Worm (Caenorhabditis elegans) whole organism, L1 larva: ENCODE results near the gene ctsa-3.2.

Experiments
- Y116A8C.19 ChIP-seq: sonication (generic microtip); optimal IDR thresholded peaks from 2 replicates; lab custom pipeline; 2016; ENCODE audit warnings: missing compliant biosample characterization, missing genetic modification characterization, borderline replicate concordance
- alr-1 ChIP-seq: fragments of 200-800 bp; sonication (Bioruptor generic); optimal IDR thresholded peaks from 2 replicates; lab custom pipeline; 2018; ENCODE audit warnings: borderline replicate concordance, mild to moderate bottlenecking, missing genetic modification characterization, missing compliant biosample characterization
- aly-2 ChIP-seq: fragments of 150-350 bp; optimal IDR thresholded peaks from 2 replicates; lab custom pipeline; 2014; ENCODE audit warnings: missing biosample characterization, missing genetic modification characterization
- ceh-82 ChIP-seq, 3 experiments: fragments of 150-350 bp in 1 of 3; sonication (generic microtip) in 2 of 3; optimal IDR thresholded peaks; 2 replicates each; lab custom pipeline; 2014 to 2017; ENCODE audit warnings: missing biosample characterization in 3 of 3, missing genetic modification characterization in 3 of 3
- ceh-88 ChIP-seq: fragments of 200-800 bp; sonication (Bioruptor generic); IDR thresholded peaks from 2 replicates; pipeline ENCODE4 v1.3.6; 2022; ENCODE audit warnings: missing genetic modification characterization, missing compliant biosample characterization
- ceh-90 ChIP-seq: sonication (generic microtip); optimal IDR thresholded peaks from 2 replicates; lab custom pipeline; 2016; ENCODE audit warnings: missing genetic modification characterization, missing compliant biosample characterization
- dpl-1 ChIP-seq, 3 experiments: fragments of 150-350 bp in 2 of 3; sonication (generic microtip) in 1 of 3; optimal IDR thresholded peaks; 2 replicates each; lab custom pipeline; 2014 to 2017; ENCODE audit warnings: missing biosample characterization in 3 of 3, missing genetic modification characterization in 3 of 3, missing genetic modification reagents in 3 of 3
- dsc-1 ChIP-seq: sonication (generic microtip); optimal IDR thresholded peaks from 2 replicates; lab custom pipeline; 2016; ENCODE audit warnings: mild to moderate bottlenecking, missing genetic modification characterization, missing compliant biosample characterization
- egl-13 ChIP-seq: sonication (generic microtip); optimal IDR thresholded peaks from 2 replicates; lab custom pipeline; 2016; ENCODE audit warnings: missing genotype, missing genetic modification reagents, missing genetic modification characterization, missing compliant biosample characterization
- elt-2 ChIP-seq: sonication (generic microtip); optimal IDR thresholded peaks from 2 replicates; lab custom pipeline; 2016; ENCODE audit warnings: missing genetic modification characterization, mild to moderate bottlenecking, inconsistent platforms, missing compliant biosample characterization, missing genetic modification reagents
- elt-3 ChIP-seq, 6 experiments: fragments of 150-350 bp in 1 of 6; sonication (generic microtip); optimal IDR thresholded peaks; 2 replicates each; lab custom pipeline; 2017 to 2018; ENCODE audit warnings: missing biosample characterization in 6 of 6, missing genetic modification characterization in 6 of 6, inconsistent platforms in 1 of 6
- fkh-8 ChIP-seq: sonication (generic microtip); optimal IDR thresholded peaks from 2 replicates; lab custom pipeline; 2016; ENCODE audit warnings: mild to moderate bottlenecking, missing genetic modification characterization, missing compliant biosample characterization
- grh-1 ChIP-seq: fragments of 200-800 bp; sonication (Bioruptor generic); IDR thresholded peaks from 2 replicates; pipeline ENCODE4 v1.3.6; 2022; ENCODE audit warnings: missing genetic modification reagents, missing genetic modification characterization, missing compliant biosample characterization
- hlh-17 ChIP-seq: fragments of 200-800 bp; sonication (Bioruptor generic); optimal IDR thresholded peaks from 2 replicates; lab custom pipeline; 2018; ENCODE audit warnings: missing genetic modification characterization, mild to moderate bottlenecking, missing compliant biosample characterization, moderate library complexity, borderline replicate concordance
- hlh-4 ChIP-seq: sonication (generic microtip); optimal IDR thresholded peaks from 2 replicates; lab custom pipeline; 2016; ENCODE audit warnings: mild to moderate bottlenecking, missing genetic modification characterization, missing compliant biosample characterization
- irx-1 ChIP-seq: sonication (generic microtip); optimal IDR thresholded peaks from 2 replicates; lab custom pipeline; 2016; ENCODE audit warnings: missing genetic modification characterization, missing compliant biosample characterization
- isw-1 ChIP-seq: fragments of 200-800 bp; sonication (Bioruptor generic); IDR thresholded peaks from 2 replicates; pipeline ENCODE4 v1.3.6; 2022; ENCODE audit warnings: missing genetic modification characterization, missing compliant biosample characterization
- jun-1 ChIP-seq: fragments of 150-350 bp; optimal IDR thresholded peaks from 2 replicates; lab custom pipeline; 2014; ENCODE audit warnings: missing biosample characterization, missing genetic modification reagents, missing genetic modification characterization
- lin-13 ChIP-seq: fragments of 150-350 bp; optimal IDR thresholded peaks from 2 replicates; lab custom pipeline; 2014; ENCODE audit warnings: missing biosample characterization, missing genetic modification reagents, missing genetic modification characterization
- lin-14 ChIP-seq: fragments of 200-800 bp; sonication (Bioruptor generic); optimal IDR thresholded peaks from 2 replicates; lab custom pipeline; 2018; ENCODE audit warnings: mild to moderate bottlenecking, missing genetic modification characterization, moderate library complexity, missing compliant biosample characterization
- lin-15B ChIP-seq: fragments of 150-350 bp; sonication (generic microtip); optimal IDR thresholded peaks from 3 replicates; lab custom pipeline; 2014; ENCODE audit warnings: missing biosample characterization, missing genetic modification characterization
- lir-3 ChIP-seq: sonication (generic microtip); optimal IDR thresholded peaks from 2 replicates; lab custom pipeline; 2016; ENCODE audit warnings: mild to moderate bottlenecking, missing genetic modification characterization, moderate library complexity, missing compliant biosample characterization; ENCODE audit not compliant: poor library complexity
- nhr-11 ChIP-seq: fragments of 150-350 bp; optimal IDR thresholded peaks from 2 replicates; lab custom pipeline; 2014; ENCODE audit warnings: missing biosample characterization, missing genetic modification characterization
- nhr-19 ChIP-seq: fragments of 200-800 bp; sonication (Bioruptor generic); conservative IDR thresholded peaks from 2 replicates; pipeline ENCODE4 v1.3.6; 2022; ENCODE audit warnings: missing genetic modification characterization, missing compliant biosample characterization
- nhr-237 ChIP-seq: fragments of 150-350 bp; optimal IDR thresholded peaks from 2 replicates; lab custom pipeline; 2014; ENCODE audit warnings: missing biosample characterization, missing genetic modification characterization
- nhr-28 ChIP-seq: fragments of 150-350 bp; optimal IDR thresholded peaks from 2 replicates; lab custom pipeline; 2014; ENCODE audit warnings: missing biosample characterization, missing genetic modification characterization
- nhr-47 ChIP-seq: sonication (generic microtip); optimal IDR thresholded peaks from 2 replicates; lab custom pipeline; 2016; ENCODE audit warnings: mild to moderate bottlenecking, missing genetic modification characterization, moderate library complexity, missing compliant biosample characterization
- nhr-71 ChIP-seq: sonication (generic microtip); optimal IDR thresholded peaks from 2 replicates; lab custom pipeline; 2016; ENCODE audit warnings: mild to moderate bottlenecking, missing genetic modification characterization, moderate library complexity, missing compliant biosample characterization
- nhr-77 ChIP-seq: fragments of 150-350 bp; optimal IDR thresholded peaks from 2 replicates; lab custom pipeline; 2014; ENCODE audit warnings: missing biosample characterization, missing genetic modification characterization
- pag-3 ChIP-seq: sonication (generic microtip); optimal IDR thresholded peaks from 2 replicates; lab custom pipeline; 2017; ENCODE audit warnings: missing genetic modification characterization, mild to moderate bottlenecking, missing compliant biosample characterization, antibody characterized with exemption, borderline replicate concordance; ENCODE audit not compliant: insufficient read depth
- rnt-1 ChIP-seq: sonication (generic microtip); optimal IDR thresholded peaks from 2 replicates; lab custom pipeline; 2016; ENCODE audit warnings: mild to moderate bottlenecking, missing genetic modification characterization, moderate library complexity, missing compliant biosample characterization
- sptf-1 ChIP-seq: fragments of 150-350 bp; optimal IDR thresholded peaks from 2 replicates; lab custom pipeline; 2014; ENCODE audit warnings: missing biosample characterization, missing genetic modification characterization
- unc-62 ChIP-seq: fragments of 150-350 bp; optimal IDR thresholded peaks from 2 replicates; lab custom pipeline; 2014; ENCODE audit warnings: missing biosample characterization, missing genetic modification reagents, missing genetic modification characterization
- zag-1 ChIP-seq: fragments of 150-350 bp; optimal IDR thresholded peaks from 2 replicates; lab custom pipeline; 2014; ENCODE audit warnings: missing biosample characterization, missing genetic modification characterization
- ztf-4 ChIP-seq: fragments of 150-350 bp; optimal IDR thresholded peaks from 2 replicates; lab custom pipeline; 2014; ENCODE audit warnings: missing biosample characterization, missing genetic modification characterization

ctsa-3.2 gene

ce11 chrII:9841985-9842505, 32.9 kb upstream of the ctsa-3.2 start, which contains the start of gene rnh-1.2:
Gene rnh-1.2 (minus strand): TSS chrII:9842035.
- TF ChIP-seq fkh-8 (tag; lab: Kevin White, UChicago) (no peak), irx-1 (tag; lab: Kevin White, UChicago) (no peak), ztf-4 (tag; lab: Kevin White, UChicago) (no peak), ceh-82 (tag; optimal IDR thresholded peaks at IDR 0.05; lab: Kevin White, UChicago) (no peak), hlh-4 (no peak), nhr-28 (tag; lab: Kevin White, UChicago) (no peak), sptf-1 (tag; lab: Kevin White, UChicago) (no peak), nhr-19 (GFP tag; lab: Robert Waterston, UW) (no peak), nhr-11 (tag; lab: Kevin White, UChicago) (no peak), alr-1 (no peak), dsc-1 (tag; lab: Kevin White, UChicago) (no peak), Y116A8C.19 (tag; lab: Kevin White, UChicago) (no peak), lir-3 (no peak), elt-3 (tag; optimal IDR thresholded peaks at IDR 0.05; lab: Kevin White, UChicago) (no peak), jun-1 (tag; lab: Kevin White, UChicago) (no peak), lin-13 (GFP tag; lab: Kevin White, UChicago) (no peak), pag-3 (tag; lab: Kevin White, UChicago) (no peak), ceh-90 (tag; lab: Kevin White, UChicago) (no peak), nhr-71 (tag; lab: Kevin White, UChicago) (no peak)

- TF ChIP-seq nhr-11 (tag; lab: Kevin White, UChicago) (no peak), nhr-47 (tag; lab: Kevin White, UChicago) (no peak), rnt-1 (no peak), grh-1 (no peak), hlh-17 (GFP tag; lab: Kevin White, UChicago) (no peak), dpl-1 (GFP tag; optimal IDR thresholded peaks at IDR 0.05; lab: Kevin White, UChicago) (no peak), alr-1 (no peak), lin-14 (no peak), dsc-1 (tag; lab: Kevin White, UChicago) (no peak), nhr-19 (GFP tag; lab: Robert Waterston, UW) (no peak), elt-2 (tag; lab: Kevin White, UChicago) (no peak)
Observed at ce11 chrII:9845239-9845638, 29.7 kb upstream of the ctsa-3.2 start, which contains the start of gene chil-9. Gene chil-9 (minus strand): TSS chrII:9845339.

ce11 chrII:9849497-9849896, 25.5 kb upstream of the ctsa-3.2 start, which contains the start of gene old-2:
Gene old-2 (minus strand): TSS chrII:9849597.
- TF ChIP-seq isw-1 (GFP tag; lab: Robert Waterston, UW) (no peak), egl-13 (tag; lab: Kevin White, UChicago) (no peak), zag-1 (tag; lab: Kevin White, UChicago) (no peak), nhr-77 (tag; lab: Kevin White, UChicago) (no peak), lin-15B (no peak), lin-13 (GFP tag; lab: Kevin White, UChicago) (no peak), nhr-237 (tag; lab: Kevin White, UChicago) (no peak), aly-2 (tag; lab: Kevin White, UChicago) (no peak), ceh-88 (GFP tag; lab: Robert Waterston, UW) (no peak), unc-62 (GFP tag; lab: Kevin White, UChicago) (no peak), dpl-1 (GFP tag; optimal IDR thresholded peaks at IDR 0.05; lab: Kevin White, UChicago) (no peak), Y116A8C.19 (tag; lab: Kevin White, UChicago) (no peak)
